Worm (Caenorhabditis elegans): ENCODE data around the gene gpn-1.

gpn-1 gene

DNA sequence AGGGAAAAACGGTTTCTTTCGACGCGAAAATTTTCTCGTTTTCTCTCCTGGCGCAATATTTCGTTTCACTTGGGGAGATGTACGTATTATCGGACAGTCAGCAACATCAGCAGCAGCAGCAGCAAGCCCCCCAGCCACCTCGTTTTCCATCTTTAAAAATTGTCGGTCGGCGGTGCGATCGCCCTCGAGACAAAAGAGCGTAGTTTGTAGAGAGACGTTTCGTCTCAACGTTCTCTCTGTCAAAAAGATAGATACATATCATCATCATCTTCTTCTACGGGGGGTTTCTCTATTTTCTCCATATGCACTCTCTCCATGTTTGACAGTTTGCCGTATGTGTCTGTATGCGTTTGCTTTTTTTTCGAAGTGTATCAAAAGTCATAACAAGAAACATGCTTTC lies 28.1 kb downstream of the gpn-1 start:
- TF ChIP-seq snpc-4 (tag; optimal IDR thresholded peaks at IDR 0.05) (no peak), nhr-12 (tag; optimal IDR thresholded peaks at IDR 0.05) (no peak), nhr-23 (tag; optimal IDR thresholded peaks at IDR 0.05) (no peak), ztf-4 (tag; optimal IDR thresholded peaks at IDR 0.05) (no peak), ZK546.5 (tag; optimal IDR thresholded peaks at IDR 0.05) (no peak), skn-1 (tag; optimal IDR thresholded peaks at IDR 0.05) (no peak), fos-1 (tag; optimal IDR thresholded peaks at IDR 0.05) (peak; percentile 57), sma-3 (GFP tag; optimal IDR thresholded peaks at IDR 0.05) (peak; percentile 61), R02D3.7 (tag; optimal IDR thresholded peaks at IDR 0.05) (no peak), zag-1 (tag; optimal IDR thresholded peaks at IDR 0.05) (no peak), nhr-25 (tag; optimal IDR thresholded peaks at IDR 0.05) (peak; percentile 61), dmd-4 (tag; optimal IDR thresholded peaks at IDR 0.05) (no peak), crh-2 (tag; optimal IDR thresholded peaks at IDR 0.05) (peak; percentile 61), mbf-1 (tag; optimal IDR thresholded peaks at IDR 0.05) (no peak), sma-9 (GFP tag; optimal IDR thresholded peaks at IDR 0.05) (peak; percentile 91), sma-9 (tag; optimal IDR thresholded peaks at IDR 0.05) (no peak), mab-5 (tag; optimal IDR thresholded peaks at IDR 0.05) (no peak), nhr-129 (tag; optimal IDR thresholded peaks at IDR 0.05) (peak; percentile 71), unc-39 (tag; optimal IDR thresholded peaks at IDR 0.05) (no peak), lin-13 (GFP tag; optimal IDR thresholded peaks at IDR 0.05) (no peak), Y55F3AM.14 (GFP tag; optimal IDR thresholded peaks at IDR 0.05) (no peak), elt-1 (tag; optimal IDR thresholded peaks at IDR 0.05) (no peak), lsy-2 (tag; optimal IDR thresholded peaks at IDR 0.05) (no peak), ama-1 (optimal IDR thresholded peaks at IDR 0.05) (no peak), sem-4 (tag; optimal IDR thresholded peaks at IDR 0.05) (peak; percentile 5), lin-11 (tag; optimal IDR thresholded peaks at IDR 0.05) (no peak), aly-2 (tag; optimal IDR thresholded peaks at IDR 0.05) (no peak), peb-1 (tag; optimal IDR thresholded peaks at IDR 0.05) (no peak), mdl-1 (tag; optimal IDR thresholded peaks at IDR 0.05) (peak; percentile 38 to 87), elt-3 (tag; optimal IDR thresholded peaks at IDR 0.05) (no peak), nhr-21 (tag; optimal IDR thresholded peaks at IDR 0.05) (peak; percentile 80), unc-62 (GFP tag; optimal IDR thresholded peaks at IDR 0.05) (no peak), alr-1 (tag; optimal IDR thresholded peaks at IDR 0.05) (no peak), blmp-1 (tag; optimal IDR thresholded peaks at IDR 0.05; ENCODE audit: insufficient read depth) (peak; percentile 71), unc-55 (GFP tag; optimal IDR thresholded peaks at IDR 0.05) (no peak), ztf-11 (tag; optimal IDR thresholded peaks at IDR 0.05) (no peak), nhr-237 (tag; optimal IDR thresholded peaks at IDR 0.05) (no peak), ceh-16 (tag; optimal IDR thresholded peaks at IDR 0.05) (no peak), egl-27 (tag; optimal IDR thresholded peaks at IDR 0.05) (peak; percentile 3), nhr-10 (tag; optimal IDR thresholded peaks at IDR 0.05) (no peak), nhr-6 (tag; optimal IDR thresholded peaks at IDR 0.05) (no peak), F13H6.1 (tag; optimal IDR thresholded peaks at IDR 0.05) (peak; percentile 24), ztf-1 (GFP tag; conservative IDR thresholded peaks at IDR 0.05) (no peak), C34F6.9 (tag; optimal IDR thresholded peaks at IDR 0.05) (no peak), gmeb-1 (tag; optimal IDR thresholded peaks at IDR 0.05) (peak; percentile 28)

DNA sequence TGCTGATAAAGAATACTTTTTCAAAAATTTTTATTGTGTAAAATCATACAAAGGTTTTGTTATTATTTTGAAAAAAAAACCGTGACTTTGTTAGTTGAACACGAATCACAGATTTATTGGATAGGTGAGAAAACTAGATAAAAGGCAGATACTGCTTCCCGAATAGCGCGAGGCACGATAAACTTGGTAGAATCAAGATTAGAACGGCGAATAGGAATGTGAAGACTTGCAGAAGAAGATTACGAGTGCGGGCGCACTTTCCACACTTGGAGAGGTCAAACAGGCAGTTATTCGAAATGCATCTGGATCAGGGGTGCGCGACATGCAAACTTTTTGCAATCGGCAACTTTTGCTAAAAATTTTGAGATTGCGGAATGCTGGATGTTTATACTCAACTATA lies 31.7 kb downstream of the gpn-1 start:
- TF ChIP-seq egl-27 (tag; optimal IDR thresholded peaks at IDR 0.05) (no peak), nhr-21 (tag; optimal IDR thresholded peaks at IDR 0.05) (no peak), sma-9 (GFP tag; optimal IDR thresholded peaks at IDR 0.05) (peak; percentile 61), sma-9 (tag; optimal IDR thresholded peaks at IDR 0.05) (no peak), mdl-1 (tag; optimal IDR thresholded peaks at IDR 0.05) (no peak), elt-1 (tag; optimal IDR thresholded peaks at IDR 0.05) (peak; percentile 78), nhr-237 (tag; optimal IDR thresholded peaks at IDR 0.05) (no peak)

Measured in whole organism, L2 larva.